Worm (Caenorhabditis elegans): ENCODE results near the gene F32A5.4.

DNA sequence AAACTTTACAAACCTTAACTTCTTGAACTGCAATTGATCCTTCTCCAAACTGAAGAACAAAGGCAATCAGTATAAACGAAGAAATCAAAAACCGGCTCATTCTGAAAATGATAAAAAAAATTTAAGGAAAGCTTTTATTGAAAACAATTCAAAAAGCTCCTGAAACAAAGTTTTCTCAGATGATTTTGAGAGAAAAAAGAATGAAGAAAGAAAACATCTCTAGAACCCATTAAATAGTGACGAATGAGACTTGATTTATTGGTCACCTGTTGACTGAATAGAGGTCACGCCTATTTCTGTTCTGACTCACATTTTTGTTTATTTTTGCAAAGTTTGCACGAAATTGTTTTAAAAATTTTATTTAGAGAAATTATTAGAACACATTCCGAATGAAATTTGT, 17.7 kb upstream of the F32A5.4 start, which contains the start of gene E04F6.8:
- TF ChIP-seq F13H6.1 (tag; optimal IDR thresholded peaks at IDR 0.05) (no peak), pag-3 (tag; optimal IDR thresholded peaks at IDR 0.05; ENCODE audit: borderline replicate concordance) (no peak), nhr-11 (tag; optimal IDR thresholded peaks at IDR 0.05) (no peak), ceh-34 (tag; optimal IDR thresholded peaks at IDR 0.05) (no peak)
